Fruit fly (Drosophila melanogaster): ENCODE results near the gene CG34279.

CG34279 gene

DNA sequence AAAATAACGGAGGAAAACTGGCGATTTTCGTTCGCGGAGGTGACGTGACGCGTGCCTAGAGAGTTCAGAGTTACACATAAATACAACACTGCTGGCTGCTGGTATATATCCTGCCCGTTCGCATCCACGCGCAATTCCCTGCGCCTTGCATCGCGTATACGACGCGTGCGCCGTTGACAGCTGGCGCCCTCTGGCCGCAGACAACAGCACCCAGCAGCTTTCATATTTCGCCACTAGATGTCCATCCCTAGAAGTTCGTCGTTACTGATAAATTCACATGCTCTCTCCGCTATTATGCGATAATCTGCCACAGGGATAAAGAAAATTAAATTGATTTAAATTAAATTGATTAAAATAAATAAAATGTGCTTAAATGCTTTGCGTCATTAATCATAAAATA lies 654 bp downstream of the CG34279 start, which contains the start of gene Sur-8 (continued):
- peak; percentile 59 for TF ChIP-seq CG14050 (GFP tag; IDR thresholded peaks at IDR 0.05)
- TF ChIP-seq Pdp1 (GFP tag; optimal IDR thresholded peaks at IDR 0.05): peak; percentile 54 to 69
- peak; percentile 28 for TF ChIP-seq Oli (tag; optimal IDR thresholded peaks at IDR 0.05)
- TF ChIP-seq CG11398 (GFP tag; optimal IDR thresholded peaks at IDR 0.05): peak; percentile 34
- peak; percentile 33 for TF ChIP-seq CG9727 (GFP tag; optimal IDR thresholded peaks at IDR 0.05)
- no peak for TF ChIP-seq gcm2 (GFP tag; optimal IDR thresholded peaks at IDR 0.05)
- 0 out of 3 replicates have a peak, but pooled peaks have one; percentile 22 for TF ChIP-seq row (GFP tag; IDR thresholded peaks at IDR 0.05)
- TF ChIP-seq Dref (GFP tag; IDR thresholded peaks at IDR 0.05): peak; percentile 31
- no peak for TF ChIP-seq CG17568 (GFP tag; optimal IDR thresholded peaks at IDR 0.05)
- TF ChIP-seq kay (GFP tag; optimal IDR thresholded peaks at IDR 0.05): no peak
- 0 out of 2 replicates have a peak, but pooled peaks have one; percentile 31 for TF ChIP-seq sim (GFP tag; IDR thresholded peaks at IDR 0.05)
- peak; percentile 45 for TF ChIP-seq CG12744 (GFP tag; optimal IDR thresholded peaks at IDR 0.05)
- TF ChIP-seq toy (GFP tag; IDR thresholded peaks at IDR 0.05): peak; percentile 21; the same call in 1 of the 2 replicates
- no peak for TF ChIP-seq hbn (GFP tag; IDR thresholded peaks at IDR 0.05; ENCODE audit: partially characterized antibody)
- 0 out of 2 replicates have a peak, but pooled peaks have one; percentile 27 for TF ChIP-seq CG13287 (GFP tag; IDR thresholded peaks at IDR 0.05; ENCODE audit: partially characterized antibody)
- no peak for TF ChIP-seq trh (GFP tag; optimal IDR thresholded peaks at IDR 0.05)
- peak; percentile 76 for TF ChIP-seq az2 (GFP tag; optimal IDR thresholded peaks at IDR 0.05)
- no peak for TF ChIP-seq ash1 (GFP tag; optimal IDR thresholded peaks at IDR 0.05)
- no peak for TF ChIP-seq Fer2 (tag; optimal IDR thresholded peaks at IDR 0.05)
- TF ChIP-seq sima (GFP tag; optimal IDR thresholded peaks at IDR 0.05): no peak
- no peak for TF ChIP-seq CG15011 (GFP tag; optimal IDR thresholded peaks at IDR 0.05)
- no peak for TF ChIP-seq gt (GFP tag; IDR thresholded peaks at IDR 0.05)
- TF ChIP-seq bbx (GFP tag; IDR thresholded peaks at IDR 0.05; ENCODE audit: partially characterized antibody): no peak
- peak; percentile 69 for TF ChIP-seq mam (GFP tag; optimal IDR thresholded peaks at IDR 0.05)
- no peak for TF ChIP-seq CG7786 (GFP tag; optimal IDR thresholded peaks at IDR 0.05)
- TF ChIP-seq CG10654 (GFP tag; optimal IDR thresholded peaks at IDR 0.05): peak; percentile 40
- TF ChIP-seq ftz-f1 (GFP tag; optimal IDR thresholded peaks at IDR 0.05): peak; percentile 38
- TF ChIP-seq CG12236 (GFP tag; optimal IDR thresholded peaks at IDR 0.05): no peak
- peak; percentile 17 for TF ChIP-seq tio (GFP tag; optimal IDR thresholded peaks at IDR 0.05)
- TF ChIP-seq esg (GFP tag; conservative IDR thresholded peaks at IDR 0.05): peak; percentile 32; the same call in 1 of the 2 replicates
- TF ChIP-seq Lhr (GFP tag; optimal IDR thresholded peaks at IDR 0.05): peak; percentile 32
- TF ChIP-seq pfk (GFP tag; optimal IDR thresholded peaks at IDR 0.05): no peak
- TF ChIP-seq CG4360 (GFP tag; IDR thresholded peaks at IDR 0.05): no peak
- no peak for TF ChIP-seq nom (GFP tag; optimal IDR thresholded peaks at IDR 0.05)
- TF ChIP-seq Atf3 (GFP tag; optimal IDR thresholded peaks at IDR 0.05): peak; percentile 26
- no peak for TF ChIP-seq dan (GFP tag; IDR thresholded peaks at IDR 0.05)
- TF ChIP-seq CG34376 (GFP tag; optimal IDR thresholded peaks at IDR 0.05): peak; percentile 39
- TF ChIP-seq CG14860 (GFP tag; IDR thresholded peaks at IDR 0.05; ENCODE audit: partially characterized antibody): no peak

- TF ChIP-seq sens-2 (GFP tag; IDR thresholded peaks at IDR 0.05): no peak
- no peak for TF ChIP-seq CG3065 (GFP tag; optimal IDR thresholded peaks at IDR 0.05)
- peak; percentile 84 for TF ChIP-seq Scr (GFP tag; IDR thresholded peaks at IDR 0.05; ENCODE audit: partially characterized antibody)
- TF ChIP-seq kah (GFP tag; optimal IDR thresholded peaks at IDR 0.05): no peak
- no peak for TF ChIP-seq CG17912 (GFP tag; optimal IDR thresholded peaks at IDR 0.05)
- 0 out of 3 replicates have a peak, but pooled peaks have one; percentile 53 for TF ChIP-seq CG2199 (GFP tag; IDR thresholded peaks at IDR 0.05)
- TF ChIP-seq CG15479 (GFP tag; optimal IDR thresholded peaks at IDR 0.05): no peak
- peak; percentile 15 for TF ChIP-seq ERR (GFP tag; optimal IDR thresholded peaks at IDR 0.05)
- TF ChIP-seq zen (tag; optimal IDR thresholded peaks at IDR 0.05): peak; percentile 38
- peak in 1 of 2 experiments; percentile 69 for TF ChIP-seq Hr51 (GFP tag; optimal IDR thresholded peaks at IDR 0.05)
- peak; percentile 84 for TF ChIP-seq Dll (GFP tag; IDR thresholded peaks at IDR 0.05; ENCODE audit: partially characterized antibody)
- TF ChIP-seq lola (GFP tag; optimal IDR thresholded peaks at IDR 0.05): peak in 1 of 3 experiments; percentile 88
- TF ChIP-seq CG5180 (GFP tag; optimal IDR thresholded peaks at IDR 0.05): no peak
- TF ChIP-seq CG14014 (GFP tag; IDR thresholded peaks at IDR 0.05): no peak
Measured at dm6 chr3R:17401289-17401752, 1.8 kb downstream of the CG34279 start.

Measured in whole organism, embryonic.